Fruit fly (Drosophila melanogaster) whole organism, adult: ENCODE data around the gene p-cup.

Experiments used
- CG11617 ChIP-seq: fragments of 200-800 bp; sonication (Bioruptor generic); optimal IDR thresholded peaks from 2 replicates; lab custom pipeline; 2017; ENCODE audit warnings: mild to moderate bottlenecking, missing biosample characterization, missing genetic modification reagents, missing genetic modification characterization
- CG12768 ChIP-seq: fragments of 200-800 bp; sonication (Bioruptor generic); optimal IDR thresholded peaks from 2 replicates; lab custom pipeline; 2017; ENCODE audit warnings: missing biosample characterization, missing genetic modification characterization, mild to moderate bottlenecking, moderate library complexity, missing genetic modification reagents
- CG14711 ChIP-seq: fragments of 200-800 bp; sonication (Bioruptor generic); optimal IDR thresholded peaks from 2 replicates; lab custom pipeline; 2018; ENCODE audit warnings: missing biosample characterization, mild to moderate bottlenecking, missing genetic modification characterization, moderate library complexity
- CG1620 ChIP-seq: fragments of 200-800 bp; sonication (Bioruptor generic); optimal IDR thresholded peaks from 2 replicates; lab custom pipeline; 2016; ENCODE audit warnings: missing biosample characterization, missing genetic modification characterization
- CG33017 ChIP-seq: fragments of 200-800 bp; sonication (Bioruptor generic); optimal IDR thresholded peaks from 2 replicates; lab custom pipeline; 2018; ENCODE audit warnings: missing biosample characterization, mild to moderate bottlenecking, missing genetic modification characterization, moderate library complexity
- CG5204 ChIP-seq: fragments of 200-800 bp; sonication (Bioruptor generic); optimal IDR thresholded peaks from 2 replicates; lab custom pipeline; 2016; ENCODE audit warnings: missing biosample characterization, missing genetic modification characterization
- CG7045 ChIP-seq: fragments of 200-800 bp; sonication (Bioruptor generic); optimal IDR thresholded peaks from 2 replicates; lab custom pipeline; 2017; ENCODE audit warnings: missing biosample characterization, mild to moderate bottlenecking, missing genetic modification characterization
- CG7101 ChIP-seq: fragments of 200-800 bp; sonication (Bioruptor generic); optimal IDR thresholded peaks from 2 replicates; lab custom pipeline; 2018; ENCODE audit warnings: missing biosample characterization, mild to moderate bottlenecking, missing genetic modification characterization, moderate library complexity
- Clk ChIP-seq: fragments of 200-800 bp; sonication (Bioruptor generic); optimal IDR thresholded peaks from 2 replicates; lab custom pipeline; 2017; ENCODE audit warnings: missing biosample characterization, missing genetic modification characterization
- Crg-1 ChIP-seq: fragments of 200-800 bp; sonication (Bioruptor generic); optimal IDR thresholded peaks from 2 replicates; lab custom pipeline; 2016; ENCODE audit warnings: missing biosample characterization, missing genetic modification characterization
- Hr96 ChIP-seq: fragments of 200-800 bp; sonication (Bioruptor generic); optimal IDR thresholded peaks from 2 replicates; lab custom pipeline; 2016; ENCODE audit warnings: missing biosample characterization, missing genetic modification characterization
- Mnt ChIP-seq: fragments of 200-800 bp; sonication (Bioruptor generic); optimal IDR thresholded peaks from 2 replicates; lab custom pipeline; 2016; ENCODE audit warnings: missing biosample characterization, mild to moderate bottlenecking, missing genetic modification characterization
- bab1 ChIP-seq: fragments of 200-800 bp; sonication (Bioruptor generic); optimal IDR thresholded peaks from 3 replicates; lab custom pipeline; 2019; ENCODE audit warnings: missing biosample characterization, mild to moderate bottlenecking, missing genetic modification characterization, moderate library complexity
- cic ChIP-seq: fragments of 200-800 bp; sonication (Bioruptor generic); optimal IDR thresholded peaks from 2 replicates; lab custom pipeline; 2017; ENCODE audit warnings: missing biosample characterization, mild to moderate bottlenecking, missing genetic modification characterization, moderate library complexity
- cnc ChIP-seq, 2 experiments: fragments of >200 bp; optimal IDR thresholded peaks; 2 replicates each; lab custom pipeline; 2017
- kay ChIP-seq: fragments of 200-800 bp; sonication (Bioruptor generic); peaks from one replicate; lab custom pipeline; 2016; ENCODE audit warnings: missing biosample characterization, missing genetic modification characterization, borderline replicate concordance
- ovo ChIP-seq: fragments of 200-800 bp; sonication (Bioruptor generic); optimal IDR thresholded peaks from 2 replicates; lab custom pipeline; 2016; ENCODE audit warnings: missing biosample characterization, missing genetic modification characterization
- pad ChIP-seq: fragments of 200-800 bp; sonication (Bioruptor generic); optimal IDR thresholded peaks from 3 replicates; lab custom pipeline; 2017; ENCODE audit warnings: missing biosample characterization, missing genetic modification characterization, mild to moderate bottlenecking, moderate library complexity, missing genetic modification reagents
- tj ChIP-seq: fragments of 200-800 bp; sonication (Bioruptor generic); optimal IDR thresholded peaks from 3 replicates; lab custom pipeline; 2017; ENCODE audit warnings: missing biosample characterization, mild to moderate bottlenecking, missing genetic modification characterization, moderate library complexity
- toe ChIP-seq: fragments of 200-800 bp; sonication (Bioruptor generic); optimal IDR thresholded peaks from 2 replicates; lab custom pipeline; 2016; ENCODE audit warnings: missing biosample characterization, missing genetic modification characterization

p-cup gene

DNA sequence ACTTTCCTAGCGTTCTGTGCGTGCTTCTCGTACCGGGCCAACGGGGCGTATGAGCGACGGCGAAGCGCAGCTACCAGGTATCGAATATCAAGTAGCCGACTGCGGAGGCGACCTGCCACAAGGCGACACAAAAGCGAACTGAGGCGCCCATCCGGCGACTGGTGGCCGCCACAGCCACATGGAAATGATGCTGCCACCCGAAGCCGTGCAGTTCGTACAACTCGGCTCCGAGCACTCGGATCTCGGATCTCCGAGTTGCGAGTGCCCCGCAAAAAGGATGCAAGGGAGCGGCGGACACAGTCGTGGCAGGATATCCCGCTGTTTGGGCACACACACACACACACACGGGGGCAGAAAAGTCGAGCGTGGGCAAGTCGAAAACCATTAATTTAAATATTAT, 4.7 kb downstream of the p-cup start, which contains the start of the genes CG12994 and CG46464:
CG12994 (minus strand) TSS at position 115 of the 400 bp plus-strand sequence.
CG46464 (minus strand) TSS at position 115 of the 400 bp plus-strand sequence.
- TF ChIP-seq CG14711 (tag; lab: Kevin White, UChicago) (no peak), CG5204 (GFP tag; lab: Kevin White, UChicago) (no peak), tj (no peak), CG11617 (GFP tag; lab: Kevin White, UChicago) (no peak), CG1620 (GFP tag; lab: Kevin White, UChicago) (no peak), CG12768 (GFP tag; lab: Kevin White, UChicago) (no peak), cnc (optimal IDR thresholded peaks at IDR 0.05; lab: Kevin White, UChicago) (no peak), CG7045 (GFP tag; lab: Kevin White, UChicago) (no peak), Mnt (GFP tag; lab: Kevin White, UChicago) (no peak), toe (no peak), cic (GFP tag; lab: Kevin White, UChicago) (no peak), CG7101 (no peak), bab1 (no peak), ovo (GFP tag; lab: Kevin White, UChicago) (no peak)

DNA sequence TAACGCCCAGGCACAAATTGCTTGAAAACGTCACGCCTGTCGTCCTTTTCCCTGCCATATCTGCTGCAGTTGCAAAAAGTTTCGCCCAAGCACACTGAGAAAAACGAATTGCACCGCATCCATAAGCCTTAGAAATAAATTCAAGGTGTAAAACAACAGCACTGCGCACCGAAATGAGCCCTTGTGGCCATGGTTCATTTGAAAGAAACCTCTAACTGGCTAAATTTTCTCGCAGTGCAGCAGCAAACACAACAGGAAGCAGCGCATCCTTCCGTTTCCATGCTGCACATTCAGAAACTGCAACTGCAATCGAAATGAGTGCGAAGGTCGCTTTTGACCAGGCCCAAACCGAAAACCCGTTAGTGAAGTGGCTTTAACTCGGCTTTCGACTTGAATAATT, 24.2 kb downstream of the p-cup start:
- no peak for TF ChIP-seq CG5204 (GFP tag; lab: Kevin White, UChicago)

DNA sequence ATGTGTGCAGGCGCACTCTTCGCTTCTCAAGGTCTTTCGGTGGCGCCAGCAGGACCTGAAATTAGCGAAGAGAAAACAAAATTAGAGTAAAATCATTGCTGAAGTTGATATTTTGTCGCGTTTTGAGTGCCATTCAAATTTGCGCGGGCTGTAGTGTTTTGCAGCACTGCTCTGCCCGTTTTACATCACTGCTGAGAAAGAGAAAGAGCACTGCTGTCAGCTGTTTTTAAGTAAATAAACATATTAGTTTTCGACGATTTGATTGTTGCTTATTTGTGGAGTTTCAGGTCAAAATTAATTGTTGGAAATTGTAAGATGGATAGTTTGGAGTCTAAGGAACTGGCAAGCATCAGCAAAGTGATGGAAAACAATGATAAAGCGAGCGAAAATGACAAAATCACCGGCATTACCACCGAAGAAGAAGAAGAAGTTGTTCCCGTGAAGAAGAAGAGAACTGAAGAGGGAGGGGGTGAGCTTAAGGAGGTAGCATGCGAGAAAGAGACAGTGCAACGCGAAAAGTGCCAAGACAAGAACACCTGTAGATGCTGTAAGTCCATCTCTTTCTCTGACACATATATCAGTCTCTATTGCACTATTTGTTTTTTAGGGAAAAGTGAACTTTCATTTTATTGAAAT, 25.1 kb downstream of the p-cup start, which contains the start of gene ENGase:
ENGase (plus strand) TSS at position 282 of the 636 bp plus-strand sequence.
- TF ChIP-seq kay (GFP tag; lab: Kevin White, UChicago) (no peak), ovo (GFP tag; lab: Kevin White, UChicago) (no peak), CG7045 (GFP tag; lab: Kevin White, UChicago) (no peak), Hr96 (peak; percentile 39), Crg-1 (peak; percentile 8), tj (peak; percentile 2), CG7101 (no peak), Mnt (GFP tag; lab: Kevin White, UChicago) (peak; percentile 30), CG1620 (GFP tag; lab: Kevin White, UChicago) (peak; percentile 7), pad (GFP tag; lab: Kevin White, UChicago) (peak; percentile 38), CG33017 (no peak), bab1 (peak; percentile 6), cic (GFP tag; lab: Kevin White, UChicago) (peak; percentile 19), Clk (no peak)

DNA sequence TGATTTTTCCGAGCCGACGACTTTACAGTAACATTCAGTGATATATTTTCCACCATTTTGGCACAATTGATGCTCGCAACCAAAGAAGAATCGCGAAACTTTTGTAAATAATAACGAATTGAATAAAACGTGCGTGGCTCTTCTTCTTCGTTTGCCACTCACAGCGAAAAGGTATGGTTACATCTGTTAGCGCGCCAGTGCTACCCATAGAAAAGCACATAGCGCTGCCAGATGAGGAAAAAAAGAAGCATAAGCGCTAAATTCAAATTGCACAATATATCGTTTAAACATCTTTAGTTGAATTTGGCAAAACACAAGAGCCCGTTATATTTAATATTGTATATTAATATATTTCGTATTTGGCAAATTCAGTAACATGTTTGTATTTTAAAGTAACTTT, 26.6 kb downstream of the p-cup start, which contains the start of gene CG8611:
CG8611 (minus strand) TSS at position 159 of the 400 bp plus-strand sequence.
- TF ChIP-seq Mnt (GFP tag; lab: Kevin White, UChicago) (peak; percentile 92), Crg-1 (no peak), CG7101 (no peak), ovo (GFP tag; lab: Kevin White, UChicago) (no peak), Clk (no peak), CG33017 (no peak), tj (no peak)

DNA sequence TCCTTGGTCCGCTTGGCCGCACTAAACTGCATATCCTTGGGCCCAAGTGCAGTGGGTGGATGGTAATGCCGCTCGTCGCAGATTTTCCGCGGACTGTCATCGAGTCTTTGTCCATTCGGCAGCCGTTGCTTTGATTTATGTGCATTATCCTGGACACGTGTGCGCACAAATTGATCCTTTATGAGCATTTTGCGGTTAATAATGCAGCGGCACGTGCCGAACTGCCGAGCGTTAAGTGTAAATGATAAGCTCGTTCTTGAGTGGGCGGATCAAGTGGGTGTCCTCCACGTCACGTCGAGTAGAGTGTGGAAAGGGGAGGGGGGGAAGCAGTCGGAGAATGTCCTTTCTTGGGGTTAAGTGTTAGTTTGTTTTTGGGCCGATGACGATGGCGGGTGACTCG, 40.8 kb downstream of the p-cup start:
- TF ChIP-seq Hr96 (no peak), cnc (optimal IDR thresholded peaks at IDR 0.05; lab: Kevin White, UChicago) (no peak), kay (GFP tag; lab: Kevin White, UChicago) (no peak), CG7101 (no peak), CG14711 (tag; lab: Kevin White, UChicago) (no peak), bab1 (no peak), toe (no peak), Clk (no peak), ovo (GFP tag; lab: Kevin White, UChicago) (no peak), CG7045 (GFP tag; lab: Kevin White, UChicago) (no peak), CG33017 (no peak), CG1620 (GFP tag; lab: Kevin White, UChicago) (no peak), cic (GFP tag; lab: Kevin White, UChicago) (no peak), CG5204 (GFP tag; lab: Kevin White, UChicago) (no peak), pad (GFP tag; lab: Kevin White, UChicago) (no peak)

DNA sequence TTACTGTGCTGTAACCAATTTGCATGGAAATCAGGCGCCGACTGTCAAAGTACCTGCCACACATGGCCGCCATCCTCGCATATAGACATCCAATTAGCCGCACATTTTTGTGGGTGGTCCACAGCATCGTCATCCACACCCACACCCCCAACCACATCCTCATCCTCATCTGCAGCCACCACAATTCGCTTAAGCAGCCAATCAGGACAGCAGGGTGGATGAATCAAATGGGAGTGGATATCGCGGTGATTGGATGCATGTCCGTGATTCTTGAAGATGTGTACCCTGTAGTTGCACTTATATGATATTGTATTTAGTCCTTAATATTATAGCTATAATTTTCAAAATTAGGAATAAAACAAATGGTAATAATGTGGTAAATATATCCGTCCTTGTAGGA, 43.7 kb downstream of the p-cup start:
- TF ChIP-seq pad (GFP tag; lab: Kevin White, UChicago) (no peak), bab1 (no peak), cnc (optimal IDR thresholded peaks at IDR 0.05; lab: Kevin White, UChicago) (no peak), kay (GFP tag; lab: Kevin White, UChicago) (no peak)

DNA sequence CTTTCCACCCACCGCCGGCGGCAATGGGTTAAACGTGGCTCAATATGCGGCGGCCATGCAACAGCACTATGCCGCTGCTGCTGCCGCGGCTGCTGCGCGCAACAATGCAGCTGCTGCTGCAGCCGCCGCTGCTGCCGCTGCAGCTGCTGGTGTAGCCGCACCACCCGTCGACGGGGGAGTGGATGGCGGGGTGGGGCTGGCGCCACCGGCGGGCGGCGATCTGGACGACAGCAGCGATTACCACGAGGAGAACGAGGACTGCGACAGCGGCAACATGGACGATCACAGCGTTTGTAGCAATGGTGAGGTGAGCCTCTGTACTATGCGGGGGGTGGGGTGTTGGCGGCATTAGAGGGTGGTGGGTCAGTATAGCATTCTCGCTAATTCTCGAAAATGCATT, 50.4 kb downstream of the p-cup start:
- no peak for TF ChIP-seq CG12768 (GFP tag; lab: Kevin White, UChicago)
- no peak for TF ChIP-seq CG7045 (GFP tag; lab: Kevin White, UChicago)
- no peak for TF ChIP-seq CG14711 (tag; lab: Kevin White, UChicago)
- no peak for TF ChIP-seq ovo (GFP tag; lab: Kevin White, UChicago)
- no peak for TF ChIP-seq Hr96
